Worm (Caenorhabditis elegans) whole organism, L2 larva: ENCODE results near the gene C50E3.15.

Experiments used
- fos-1 ChIP-seq: fragments of 150-350 bp; optimal IDR thresholded peaks from 2 replicates; lab custom pipeline; 2014; ENCODE audit warnings: missing biosample characterization, missing genetic modification characterization
- nhr-12 ChIP-seq: fragments of 150-350 bp; optimal IDR thresholded peaks from 2 replicates; lab custom pipeline; 2014; ENCODE audit warnings: missing biosample characterization, missing genetic modification characterization
- nhr-25 ChIP-seq: fragments of 150-350 bp; sonication (generic microtip); optimal IDR thresholded peaks from 3 replicates; lab custom pipeline; 2014; ENCODE audit warnings: missing biosample characterization, missing genetic modification characterization
- unc-39 ChIP-seq: fragments of 150-350 bp; optimal IDR thresholded peaks from 2 replicates; lab custom pipeline; 2014; ENCODE audit warnings: missing biosample characterization, missing genetic modification characterization

DNA sequence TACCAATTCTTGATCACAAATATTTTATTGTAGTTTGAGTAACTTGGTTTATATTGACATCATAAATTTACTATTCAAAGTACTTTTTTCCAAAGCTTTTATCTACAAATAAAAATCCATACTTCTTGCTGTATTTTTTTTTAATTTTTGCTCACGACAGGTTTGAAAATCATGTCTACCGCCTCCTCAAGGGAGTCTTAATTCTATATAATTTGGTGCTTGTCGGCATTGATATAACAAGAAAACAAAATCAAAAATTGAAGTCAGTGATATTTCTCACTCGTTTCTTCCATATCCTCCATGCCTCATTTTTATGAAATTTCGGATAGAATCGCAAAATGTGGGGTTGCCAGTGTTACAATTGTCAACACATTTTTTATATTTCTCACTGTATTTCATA, 27.2 kb downstream of the C50E3.15 start, which contains the start of gene str-47:
- TF ChIP-seq nhr-12 (no peak), fos-1 (tag; lab: Kevin White, UChicago) (no peak), nhr-25 (tag; lab: Kevin White, UChicago) (no peak), unc-39 (tag; lab: Kevin White, UChicago) (no peak)
